Worm (Caenorhabditis elegans) whole organism, late embryonic: Measurements from ENCODE around the gene clec-169.

Experiments used
- ama-1 ChIP-seq: fragments of 150-350 bp; optimal IDR thresholded peaks from 2 replicates; lab custom pipeline; 2014
- ceh-19 ChIP-seq: fragments of 200-800 bp; sonication (Bioruptor generic); optimal IDR thresholded peaks from 2 replicates; lab custom pipeline; 2018; ENCODE audit warnings: mild to moderate bottlenecking, missing genetic modification characterization, missing compliant biosample characterization
- hlh-30 ChIP-seq: sonication (generic microtip); optimal IDR thresholded peaks from 2 replicates; lab custom pipeline; 2017; ENCODE audit warnings: antibody characterized with exemption, missing genetic modification characterization, missing compliant biosample characterization; ENCODE audit not compliant: insufficient read depth
- hlh-8 ChIP-seq: sonication (generic microtip); optimal IDR thresholded peaks from 2 replicates; lab custom pipeline; 2016; ENCODE audit warnings: missing genotype, missing genetic modification characterization, missing compliant biosample characterization
- pha-4 ChIP-seq: fragments of 150-350 bp; optimal IDR thresholded peaks from 2 replicates; lab custom pipeline; 2018; ENCODE audit warnings: missing biosample characterization, missing genetic modification reagents, missing genetic modification characterization
- tbx-2 ChIP-seq: sonication (generic microtip); optimal IDR thresholded peaks from 2 replicates; lab custom pipeline; 2016; ENCODE audit warnings: missing genetic modification characterization, missing compliant biosample characterization
- tbx-7 ChIP-seq: sonication (generic microtip); optimal IDR thresholded peaks from 2 replicates; lab custom pipeline; 2016; ENCODE audit warnings: missing genotype, missing genetic modification characterization, missing compliant biosample characterization
- unc-55 ChIP-seq: sonication (generic microtip); optimal IDR thresholded peaks from 2 replicates; lab custom pipeline; 2017; ENCODE audit warnings: missing biosample characterization, missing genetic modification reagents, missing genetic modification characterization
- zip-5 ChIP-seq: sonication (generic microtip); optimal IDR thresholded peaks from 2 replicates; lab custom pipeline; 2016; ENCODE audit warnings: missing genetic modification characterization, missing compliant biosample characterization

DNA sequence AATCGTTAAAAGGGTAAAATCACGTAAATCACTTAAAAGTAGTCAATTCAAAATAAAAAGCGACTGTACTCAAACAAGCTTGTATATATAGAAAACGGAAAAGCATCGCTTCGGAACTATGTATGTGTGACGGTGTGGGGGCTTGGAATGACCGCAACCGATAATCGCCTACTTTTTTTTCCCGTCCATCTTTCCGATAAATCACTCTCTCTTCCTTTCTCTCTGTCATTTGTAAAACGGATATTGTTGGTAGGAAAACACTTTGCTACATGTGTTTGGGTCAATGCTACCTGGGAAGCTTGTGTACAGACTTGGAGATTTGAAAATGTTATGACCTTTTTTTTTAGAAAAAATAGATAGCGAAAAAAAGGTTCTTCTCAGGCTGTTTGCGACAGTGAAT is 36.3 kb upstream of the clec-169 start:
- no peak for TF ChIP-seq hlh-30 (tag; lab: Kevin White, UChicago)
- TF ChIP-seq pha-4 (tag; lab: Kevin White, UChicago), result no peak
- TF ChIP-seq tbx-2 (tag; lab: Kevin White, UChicago), result no peak
- no peak for TF ChIP-seq ceh-19 (GFP tag; lab: Kevin White, UChicago)
- TF ChIP-seq tbx-7 (tag; lab: Kevin White, UChicago), result no peak
- no peak for TF ChIP-seq zip-5 (tag; lab: Kevin White, UChicago)
- TF ChIP-seq unc-55 (GFP tag; lab: Kevin White, UChicago), result no peak
- TF ChIP-seq ama-1, result no peak
- TF ChIP-seq hlh-8 (tag; lab: Kevin White, UChicago), result no peak
